Fruit fly (Drosophila melanogaster): Measurements from ENCODE around the gene inaF-D.

inaF-D gene

DNA sequence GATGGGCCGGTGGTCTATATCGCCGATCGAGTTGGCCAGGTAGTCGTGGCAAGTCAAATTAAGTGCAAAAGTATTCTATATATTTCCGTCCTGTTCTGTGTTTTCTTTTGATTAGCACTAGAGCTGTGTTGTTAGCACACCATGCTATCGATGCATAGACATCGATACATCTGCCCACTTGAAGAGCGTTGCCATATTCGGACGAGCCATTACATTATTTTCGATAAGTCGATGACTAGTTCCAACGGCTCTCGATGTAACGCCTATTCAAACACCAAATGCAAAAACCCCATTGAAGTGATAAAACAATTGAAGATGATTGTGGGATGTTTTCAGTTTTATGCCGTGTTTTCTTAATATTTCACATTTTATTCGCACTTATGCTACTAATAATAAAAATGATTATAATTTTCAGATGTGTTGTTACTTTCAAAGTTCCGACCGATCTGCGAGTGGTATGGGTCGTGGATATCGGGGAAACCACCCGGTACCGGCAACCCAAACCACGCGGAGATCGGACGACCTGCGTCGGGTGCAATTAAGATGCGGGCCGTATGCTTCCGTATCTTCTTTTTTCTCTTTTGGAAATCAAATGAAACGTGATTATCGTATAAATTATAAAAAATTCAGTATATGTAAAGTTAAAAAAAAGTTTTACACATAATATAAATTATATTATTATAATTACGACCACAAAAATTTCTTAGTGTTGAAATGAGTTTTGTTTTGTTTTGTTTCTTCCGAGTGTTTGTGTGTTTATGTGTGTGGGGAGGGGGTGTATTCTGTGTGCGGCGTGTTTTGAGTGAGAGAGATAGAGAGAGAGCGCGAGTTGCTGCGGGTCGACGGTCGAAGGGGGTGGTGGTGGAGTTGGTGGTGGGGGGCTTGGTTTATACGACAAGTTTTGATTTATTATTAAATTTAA, 18.8 kb downstream of the inaF-D start, which contains the start of gene FucT6 (continued):
- TF ChIP-seq Atf6 (GFP tag; IDR thresholded peaks at IDR 0.05): peak; percentile 49; the same call in 1 of the 2 replicates
- no peak for TF ChIP-seq scrt (GFP tag; optimal IDR thresholded peaks at IDR 0.05)
- TF ChIP-seq pzg (GFP tag; optimal IDR thresholded peaks at IDR 0.05): peak; percentile 94
- TF ChIP-seq CG11695 (GFP tag; IDR thresholded peaks at IDR 0.05): no peak
- TF ChIP-seq Hsf (GFP tag; optimal IDR thresholded peaks at IDR 0.05): no peak
- TF ChIP-seq Sox102F (GFP tag; optimal IDR thresholded peaks at IDR 0.05): no peak
- TF ChIP-seq CG5180 (GFP tag; optimal IDR thresholded peaks at IDR 0.05): no peak
- no peak for TF ChIP-seq CG17359 (tag; optimal IDR thresholded peaks at IDR 0.05)
- TF ChIP-seq wdn (GFP tag; IDR thresholded peaks at IDR 0.05): no peak
- no peak for TF ChIP-seq lmd (GFP tag; IDR thresholded peaks at IDR 0.05)
- no peak for TF ChIP-seq CG15269 (tag; optimal IDR thresholded peaks at IDR 0.05)
- TF ChIP-seq CG14050 (GFP tag; IDR thresholded peaks at IDR 0.05): no peak
- TF ChIP-seq CG11560 (tag; IDR thresholded peaks at IDR 0.05): peak; percentile 63; the same call in 2 of the 3 replicates
- no peak for TF ChIP-seq gcm2 (GFP tag; optimal IDR thresholded peaks at IDR 0.05)
- TF ChIP-seq CG2712 (tag; optimal IDR thresholded peaks at IDR 0.05): peak; percentile 2
- peak; percentile 89; the same call in 2 of the 4 replicates for TF ChIP-seq chinmo (GFP tag; IDR thresholded peaks at IDR 0.05; ENCODE audit: partially characterized antibody)
- no peak for TF ChIP-seq mam (GFP tag; optimal IDR thresholded peaks at IDR 0.05)
- TF ChIP-seq CG11398 (GFP tag; optimal IDR thresholded peaks at IDR 0.05): no peak
- no peak for TF ChIP-seq CG3838 (GFP tag; optimal IDR thresholded peaks at IDR 0.05)
- TF ChIP-seq hth (optimal IDR thresholded peaks at IDR 0.05): no peak
- no peak for TF ChIP-seq repo (GFP tag; optimal IDR thresholded peaks at IDR 0.05)
- no peak for TF ChIP-seq CG10321 (GFP tag; IDR thresholded peaks at IDR 0.05)
- TF ChIP-seq Taf1 (GFP tag; IDR thresholded peaks at IDR 0.05): no peak
- no peak for TF ChIP-seq grn (GFP tag; optimal IDR thresholded peaks at IDR 0.05)
- TF ChIP-seq CG2129 (GFP tag; IDR thresholded peaks at IDR 0.05; ENCODE audit: partially characterized antibody): peak; percentile 61; the same call in 1 of the 2 replicates
- TF ChIP-seq CG4282 (GFP tag; optimal IDR thresholded peaks at IDR 0.05): no peak
- no peak for TF ChIP-seq Antp (GFP tag; optimal IDR thresholded peaks at IDR 0.05)
- peak; percentile 80 for TF ChIP-seq hbn (GFP tag; IDR thresholded peaks at IDR 0.05; ENCODE audit: partially characterized antibody)
- TF ChIP-seq al (GFP tag; IDR thresholded peaks at IDR 0.05): no peak
- TF ChIP-seq fd3F (GFP tag; optimal IDR thresholded peaks at IDR 0.05): no peak
- TF ChIP-seq CG14860 (GFP tag; IDR thresholded peaks at IDR 0.05; ENCODE audit: partially characterized antibody): peak; percentile 76
- peak; percentile 53 for TF ChIP-seq CG14710 (tag; optimal IDR thresholded peaks at IDR 0.05)
- TF ChIP-seq Tbp (GFP tag; optimal IDR thresholded peaks at IDR 0.05): no peak
- TF ChIP-seq CG4360 (GFP tag; IDR thresholded peaks at IDR 0.05): no peak
- TF ChIP-seq C15 (GFP tag; IDR thresholded peaks at IDR 0.05): no peak
- TF ChIP-seq CG15073 (GFP tag; optimal IDR thresholded peaks at IDR 0.05): no peak
- no peak for TF ChIP-seq CG2202 (tag; optimal IDR thresholded peaks at IDR 0.05)
- TF ChIP-seq dm (GFP tag; optimal IDR thresholded peaks at IDR 0.05): peak; percentile 20
- TF ChIP-seq Mad (GFP tag; optimal IDR thresholded peaks at IDR 0.05): peak; percentile 0
- no peak for TF ChIP-seq CG11696 (GFP tag; IDR thresholded peaks at IDR 0.05)
- no peak for TF ChIP-seq chn (GFP tag; optimal IDR thresholded peaks at IDR 0.05)
- no peak for TF ChIP-seq tup (GFP tag; optimal IDR thresholded peaks at IDR 0.05)
- no peak for TF ChIP-seq Vsx1 (GFP tag; optimal IDR thresholded peaks at IDR 0.05)
- no peak for TF ChIP-seq Fer3 (tag; optimal IDR thresholded peaks at IDR 0.05)
- TF ChIP-seq Awh (GFP tag; IDR thresholded peaks at IDR 0.05): no peak
- TF ChIP-seq NC2β (GFP tag; optimal IDR thresholded peaks at IDR 0.05): peak; percentile 1
- no peak for TF ChIP-seq tx (GFP tag; optimal IDR thresholded peaks at IDR 0.05)
- no peak for TF ChIP-seq ro (GFP tag; IDR thresholded peaks at IDR 0.05)
- no peak for TF ChIP-seq disco-r (GFP tag; optimal IDR thresholded peaks at IDR 0.05)
- no peak for TF ChIP-seq CG14667 (GFP tag; IDR thresholded peaks at IDR 0.05)

Data from whole organism, embryonic.